Worm (Caenorhabditis elegans) whole organism, late embryonic: Measurements from ENCODE around the gene Y43F8B.28.

ENCODE experiments used
- K09A11.1 ChIP-seq: sonication (generic microtip); optimal IDR thresholded peaks from 2 replicates; lab custom pipeline; 2017; ENCODE audit warnings: antibody characterized with exemption, mild to moderate bottlenecking, missing genetic modification characterization, missing compliant biosample characterization; ENCODE audit not compliant: insufficient read depth
- ceh-31 ChIP-seq: sonication (generic microtip); optimal IDR thresholded peaks from 2 replicates; lab custom pipeline; 2016; ENCODE audit warnings: missing genetic modification characterization, missing compliant biosample characterization
- eyg-1 ChIP-seq: sonication (generic microtip); optimal IDR thresholded peaks from 2 replicates; lab custom pipeline; 2016; ENCODE audit warnings: missing genotype, missing genetic modification characterization, missing compliant biosample characterization
- fkh-10 ChIP-seq: fragments of 150-350 bp; optimal IDR thresholded peaks from 2 replicates; lab custom pipeline; 2014; ENCODE audit warnings: missing biosample characterization, missing genetic modification reagents, missing genetic modification characterization
- mec-3 ChIP-seq: sonication (generic microtip); optimal IDR thresholded peaks from 2 replicates; lab custom pipeline; 2016; ENCODE audit warnings: borderline replicate concordance, missing genetic modification characterization, missing compliant biosample characterization
- rnt-1 ChIP-seq: sonication (generic microtip); optimal IDR thresholded peaks from 2 replicates; lab custom pipeline; 2016; ENCODE audit warnings: missing genetic modification characterization, missing compliant biosample characterization
- sox-4 ChIP-seq: sonication (generic microtip); optimal IDR thresholded peaks from 2 replicates; lab custom pipeline; 2017; ENCODE audit warnings: mild to moderate bottlenecking, missing genetic modification characterization, inconsistent platforms, missing compliant biosample characterization
- zip-5 ChIP-seq: sonication (generic microtip); optimal IDR thresholded peaks from 2 replicates; lab custom pipeline; 2016; ENCODE audit warnings: missing genetic modification characterization, missing compliant biosample characterization

DNA sequence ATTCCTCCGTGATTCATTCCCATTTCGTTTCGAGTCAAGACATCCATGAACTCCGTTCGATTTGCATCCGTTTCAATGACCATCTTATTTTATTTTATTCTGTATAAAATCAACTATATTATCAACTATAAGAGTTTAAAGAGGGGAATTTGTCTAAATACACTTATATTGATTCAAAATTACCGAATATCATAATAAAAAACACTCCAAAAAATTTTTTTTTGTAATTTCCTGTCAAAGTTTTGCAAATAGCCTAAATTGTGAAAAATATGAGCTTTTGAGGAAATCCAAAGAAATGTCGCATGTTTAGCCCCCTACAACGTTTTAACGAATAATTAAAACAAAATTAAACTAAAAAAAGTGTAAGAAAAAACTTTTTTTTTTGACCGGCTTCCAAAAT lies 23.1 kb upstream of the Y43F8B.28 start, which contains the start of gene Y43F8B.15:
- TF ChIP-seq ceh-31 (no peak), mec-3 (tag; lab: Kevin White, UChicago) (no peak), rnt-1 (tag; lab: Kevin White, UChicago) (no peak), zip-5 (tag; lab: Kevin White, UChicago) (no peak), sox-4 (tag; lab: Kevin White, UChicago) (no peak), K09A11.1 (no peak), fkh-10 (GFP tag; lab: Kevin White, UChicago) (no peak), eyg-1 (tag; lab: Kevin White, UChicago) (no peak)
